Worm (Caenorhabditis elegans) whole organism, L4 larva: ENCODE results near the gene F22E5.12.

Experiments
- dpl-1 ChIP-seq: fragments of 150-350 bp; optimal IDR thresholded peaks from 2 replicates; lab custom pipeline; 2014; ENCODE audit warnings: missing biosample characterization, missing genetic modification reagents, missing genetic modification characterization
- fos-1 ChIP-seq: fragments of 150-350 bp; optimal IDR thresholded peaks from 2 replicates; lab custom pipeline; 2014; ENCODE audit warnings: missing biosample characterization, missing genetic modification characterization
- nhr-11 ChIP-seq: fragments of 150-350 bp; optimal IDR thresholded peaks from 2 replicates; lab custom pipeline; 2014; ENCODE audit warnings: missing biosample characterization, missing genetic modification characterization
- unc-62 ChIP-seq, 3 experiments: fragments of 150-350 bp in 1 of 3; sonication (generic microtip); optimal IDR thresholded peaks in 2 of 3; peaks in 1 of 3; 1 replicate in 1 of 3; 2 replicates in 2 of 3; lab custom pipeline; 2014 to 2017; ENCODE audit warnings: missing biosample characterization in 3 of 3, missing genetic modification characterization in 3 of 3, missing genetic modification reagents in 3 of 3, missing genotype in 1 of 3

- no peak for TF ChIP-seq nhr-11 (tag; lab: Kevin White, UChicago)
- TF ChIP-seq unc-62 (GFP tag; optimal IDR thresholded peaks at IDR 0.05 in 1 of 2; lab: Kevin White, UChicago) = peak in 1 of 2 experiments; percentile 66
- no peak for TF ChIP-seq unc-62 (tag; optimal IDR thresholded peaks at IDR 0.05; lab: Kevin White, UChicago)
- no peak for TF ChIP-seq dpl-1 (GFP tag; lab: Kevin White, UChicago)
- no peak for TF ChIP-seq fos-1 (tag; lab: Kevin White, UChicago)
Measured at ce11 chrII:2690080-2690479, 43.4 kb upstream of the F22E5.12 start, which contains the start of gene nspf-3.
